Fruit fly (Drosophila melanogaster): ENCODE measurements around the gene Rev1.
A peak's percentile ranks its signal among the peaks of the same experiment; 100 is the strongest.

The Rev1 gene

DNA sequence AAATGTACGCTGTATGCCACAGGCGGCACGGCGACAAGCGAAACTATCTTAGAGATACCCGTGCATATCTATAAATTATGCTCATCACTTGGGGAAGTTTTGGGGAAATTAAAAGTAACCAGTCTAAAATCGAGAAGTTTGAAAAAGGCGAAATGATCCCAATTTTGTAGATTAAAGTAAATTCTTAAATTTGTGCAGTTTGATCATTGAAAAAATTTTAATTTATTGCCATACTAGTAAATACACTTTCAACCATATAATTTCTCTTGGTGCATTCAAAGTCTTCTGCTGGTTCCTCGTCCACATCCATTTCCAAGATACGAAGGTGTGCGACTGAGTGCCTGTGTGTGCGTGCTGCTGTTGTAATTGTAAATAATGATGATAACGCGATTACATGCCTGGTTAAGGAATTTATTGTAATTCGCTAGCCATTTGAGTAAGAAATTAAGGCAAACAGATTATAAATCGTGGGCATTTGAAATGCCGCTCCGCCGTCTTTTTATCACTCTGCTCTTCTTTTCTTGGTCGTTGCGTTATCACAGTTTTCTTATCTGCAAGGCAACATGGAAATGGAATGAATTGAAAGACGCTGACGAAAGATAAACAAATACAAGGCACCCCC, 38.6 kb upstream of the Rev1 start (continued):
- peak; percentile 47 for TF ChIP-seq CG7987 (GFP tag; optimal IDR thresholded peaks at IDR 0.05)
- TF ChIP-seq CG3847 (GFP tag; IDR thresholded peaks at IDR 0.05): peak; percentile 66
- TF ChIP-seq CG3995 (GFP tag; optimal IDR thresholded peaks at IDR 0.05): peak; percentile 26
- TF ChIP-seq unpg (GFP tag; optimal IDR thresholded peaks at IDR 0.05): peak; percentile 93
- TF ChIP-seq stwl (tag; optimal IDR thresholded peaks at IDR 0.05): peak; percentile 3
- TF ChIP-seq Taf1 (GFP tag; IDR thresholded peaks at IDR 0.05): peak; percentile 57
- TF ChIP-seq CG30403 (GFP tag; optimal IDR thresholded peaks at IDR 0.05): peak; percentile 93
- TF ChIP-seq ham (GFP tag; IDR thresholded peaks at IDR 0.05): peak; percentile 59; the same call in 1 of the 2 replicates
- peak; percentile 68 for TF ChIP-seq CG8281 (tag; optimal IDR thresholded peaks at IDR 0.05)
- peak; percentile 89 for TF ChIP-seq gcm (GFP tag; optimal IDR thresholded peaks at IDR 0.05)
- TF ChIP-seq hth (optimal IDR thresholded peaks at IDR 0.05): no peak
- TF ChIP-seq CG17802 (tag; optimal IDR thresholded peaks at IDR 0.05): peak; percentile 77
- peak; percentile 58 for TF ChIP-seq Sry-δ (GFP tag; optimal IDR thresholded peaks at IDR 0.05)
- TF ChIP-seq CG1603 (tag; optimal IDR thresholded peaks at IDR 0.05): peak; percentile 55
- peak; percentile 57 for TF ChIP-seq scrt (GFP tag; optimal IDR thresholded peaks at IDR 0.05)
- no peak for TF ChIP-seq CG16779 (GFP tag; IDR thresholded peaks at IDR 0.05)
- peak; percentile 69 for TF ChIP-seq pho (GFP tag; optimal IDR thresholded peaks at IDR 0.05)
- TF ChIP-seq chn (GFP tag; optimal IDR thresholded peaks at IDR 0.05): peak; percentile 72
- TF ChIP-seq nerfin-2 (GFP tag; IDR thresholded peaks at IDR 0.05; ENCODE audit: partially characterized antibody): no peak
- TF ChIP-seq Myb (GFP tag; optimal IDR thresholded peaks at IDR 0.05): peak; percentile 55
- peak; percentile 3 for TF ChIP-seq MESR4 (GFP tag; optimal IDR thresholded peaks at IDR 0.05)
- TF ChIP-seq cwo (GFP tag; optimal IDR thresholded peaks at IDR 0.05): peak; percentile 73
- no peak for TF ChIP-seq insv (GFP tag; optimal IDR thresholded peaks at IDR 0.05)
- peak; percentile 73 for TF ChIP-seq Jarid2 (GFP tag; optimal IDR thresholded peaks at IDR 0.05)
- peak; percentile 86 for TF ChIP-seq CG11695 (GFP tag; IDR thresholded peaks at IDR 0.05)
- peak; percentile 32 for TF ChIP-seq ab (GFP tag; optimal IDR thresholded peaks at IDR 0.05)
- TF ChIP-seq sc (optimal IDR thresholded peaks at IDR 0.05): no peak
- peak; percentile 82 for TF ChIP-seq sc (GFP tag; optimal IDR thresholded peaks at IDR 0.05)
- TF ChIP-seq tna (GFP tag; IDR thresholded peaks at IDR 0.05; ENCODE audit: partially characterized antibody): no peak
- peak; percentile 75; the same call in 2 of the 3 replicates for TF ChIP-seq CG2889 (GFP tag; IDR thresholded peaks at IDR 0.05)
- TF ChIP-seq Dek (tag; optimal IDR thresholded peaks at IDR 0.05): peak; percentile 71
- peak; percentile 72 for TF ChIP-seq eyg (GFP tag; optimal IDR thresholded peaks at IDR 0.05)
- peak; percentile 83 for TF ChIP-seq Chrac-16 (GFP tag; optimal IDR thresholded peaks at IDR 0.05)
- no peak for TF ChIP-seq pan (optimal IDR thresholded peaks at IDR 0.05)
- peak in 1 of 2 experiments; percentile 94 for TF ChIP-seq pan (GFP tag; optimal IDR thresholded peaks at IDR 0.05 in 1 of 2, IDR thresholded peaks at IDR 0.05 in 1 of 2)
- TF ChIP-seq CG15269 (tag; optimal IDR thresholded peaks at IDR 0.05): peak; percentile 89
- TF ChIP-seq Aef1 (GFP tag; IDR thresholded peaks at IDR 0.05): peak; percentile 87
- peak; percentile 29 for TF ChIP-seq Hmx (GFP tag; optimal IDR thresholded peaks at IDR 0.05)
- peak; percentile 83 for TF ChIP-seq CG10209 (GFP tag; optimal IDR thresholded peaks at IDR 0.05)
- TF ChIP-seq CG7372 (GFP tag; IDR thresholded peaks at IDR 0.05): peak; percentile 79
- TF ChIP-seq ssp (GFP tag; IDR thresholded peaks at IDR 0.05): peak; percentile 77
- TF ChIP-seq zfh1 (GFP tag; IDR thresholded peaks at IDR 0.05): peak; percentile 90
- peak; percentile 79 for TF ChIP-seq CG18764 (GFP tag; optimal IDR thresholded peaks at IDR 0.05)
- peak; percentile 32 for TF ChIP-seq Fer2 (tag; optimal IDR thresholded peaks at IDR 0.05)
- TF ChIP-seq CG17829 (tag; optimal IDR thresholded peaks at IDR 0.05): peak; percentile 91
- TF ChIP-seq gsb (GFP tag; IDR thresholded peaks at IDR 0.05): peak; percentile 57; the same call in 1 of the 2 replicates
- TF ChIP-seq twi (tag; optimal IDR thresholded peaks at IDR 0.05): peak; percentile 30
- TF ChIP-seq repo (GFP tag; optimal IDR thresholded peaks at IDR 0.05): peak; percentile 72
- peak; percentile 92 for TF ChIP-seq nmo (GFP tag; optimal IDR thresholded peaks at IDR 0.05)
- TF ChIP-seq CG16815 (GFP tag; optimal IDR thresholded peaks at IDR 0.05): peak; percentile 67
